Worm (Caenorhabditis elegans) whole organism, early embryonic: ENCODE data around the gene sri-42.

Experiments
- B0310.2 ChIP-seq: sonication (generic microtip); optimal IDR thresholded peaks from 2 replicates; lab custom pipeline; 2016; ENCODE audit warnings: mild to moderate bottlenecking, missing genetic modification characterization, missing compliant biosample characterization
- F13C5.2 ChIP-seq: sonication (generic microtip); optimal IDR thresholded peaks from 2 replicates; lab custom pipeline; 2017; ENCODE audit warnings: mild to moderate bottlenecking, missing genetic modification characterization, inconsistent platforms, missing compliant biosample characterization
- aly-1 ChIP-seq: sonication (generic microtip); optimal IDR thresholded peaks from 2 replicates; lab custom pipeline; 2016; ENCODE audit warnings: missing genetic modification characterization, missing compliant biosample characterization
- ama-1 ChIP-seq: fragments of 150-350 bp; optimal IDR thresholded peaks from 2 replicates; lab custom pipeline; 2014
- ceh-13 ChIP-seq: fragments of 200-800 bp; sonication (Bioruptor generic); optimal IDR thresholded peaks from 2 replicates; lab custom pipeline; 2018; ENCODE audit warnings: mild to moderate bottlenecking, missing genetic modification characterization, missing compliant biosample characterization
- ceh-36 ChIP-seq: sonication (generic microtip); optimal IDR thresholded peaks from 2 replicates; lab custom pipeline; 2016; ENCODE audit warnings: missing genetic modification characterization, inconsistent platforms, missing compliant biosample characterization
- ets-7 ChIP-seq: sonication (generic microtip); optimal IDR thresholded peaks from 2 replicates; lab custom pipeline; 2016; ENCODE audit warnings: missing genotype, missing genetic modification characterization, missing compliant biosample characterization
- flt-1 ChIP-seq: fragments of 200-800 bp; sonication (Bioruptor generic); IDR thresholded peaks from 2 replicates; pipeline ENCODE4 v1.3.6; 2022; ENCODE audit warnings: missing genetic modification characterization, missing compliant biosample characterization
- hmbx-1 ChIP-seq: sonication (generic microtip); optimal IDR thresholded peaks from 2 replicates; lab custom pipeline; 2016; ENCODE audit warnings: mild to moderate bottlenecking, missing genetic modification characterization, missing compliant biosample characterization
- hmg-4 ChIP-seq: fragments of 200-800 bp; sonication (Bioruptor generic); optimal IDR thresholded peaks from 2 replicates; lab custom pipeline; 2018; ENCODE audit warnings: mild to moderate bottlenecking, missing genetic modification characterization, missing compliant biosample characterization
- hnd-1 ChIP-seq: sonication (generic microtip); optimal IDR thresholded peaks from 2 replicates; lab custom pipeline; 2016; ENCODE audit warnings: missing genetic modification characterization, missing compliant biosample characterization
- pes-1 ChIP-seq: fragments of 200-800 bp; sonication (Bioruptor generic); IDR thresholded peaks from 2 replicates; pipeline ENCODE4 v1.3.6; 2022; ENCODE audit warnings: missing genetic modification reagents, missing genetic modification characterization, missing compliant biosample characterization
- scrt-1 ChIP-seq: fragments of 200-800 bp; sonication (Bioruptor generic); IDR thresholded peaks from 2 replicates; pipeline ENCODE4 v1.3.6; 2022; ENCODE audit warnings: missing genetic modification characterization, missing compliant biosample characterization
- sea-1 ChIP-seq: fragments of 200-800 bp; sonication (Bioruptor generic); conservative IDR thresholded peaks from 2 replicates; pipeline ENCODE4 v1.3.6; 2022; ENCODE audit warnings: missing genetic modification characterization, missing compliant biosample characterization
- tbx-11 ChIP-seq: fragments of 200-800 bp; sonication (Bioruptor generic); IDR thresholded peaks from 2 replicates; pipeline ENCODE4 v1.3.6; 2022; ENCODE audit warnings: missing genetic modification characterization, missing compliant biosample characterization
- tbx-37 ChIP-seq: fragments of 200-800 bp; sonication (Bioruptor generic); conservative IDR thresholded peaks from 2 replicates; pipeline ENCODE4 v1.3.6; 2022; ENCODE audit warnings: missing genetic modification reagents, missing genetic modification characterization, missing compliant biosample characterization
- tra-4 ChIP-seq: sonication (generic microtip); optimal IDR thresholded peaks from 2 replicates; lab custom pipeline; 2017; ENCODE audit warnings: missing genetic modification characterization, missing compliant biosample characterization

Gene sri-42

ce11 chrII:3158985-3159384 is 16.2 kb upstream of the sri-42 start, which contains the start of gene sri-34:
Gene sri-34, minus strand, starts transcription at chrII:3159085.
- TF ChIP-seq tra-4 (tag; lab: Kevin White, UChicago) (no peak), sea-1 (GFP tag; lab: Robert Waterston, UW) (no peak), F13C5.2 (tag; lab: Kevin White, UChicago) (no peak), ets-7 (tag; lab: Kevin White, UChicago) (no peak), aly-1 (tag; lab: Kevin White, UChicago) (no peak), ama-1 (lab: Kevin White, UChicago) (no peak), ceh-13 (no peak), B0310.2 (tag; lab: Kevin White, UChicago) (no peak), tbx-11 (GFP tag; lab: Robert Waterston, UW) (no peak), pes-1 (GFP tag; lab: Robert Waterston, UW) (no peak), hnd-1 (no peak), ceh-36 (tag; lab: Kevin White, UChicago) (no peak), scrt-1 (GFP tag; lab: Robert Waterston, UW) (no peak), hmbx-1 (tag; lab: Kevin White, UChicago) (no peak), tbx-37 (no peak), hmg-4 (GFP tag; lab: Kevin White, UChicago) (no peak), flt-1 (GFP tag; lab: Robert Waterston, UW) (no peak)

- no peak for TF ChIP-seq aly-1 (tag; lab: Kevin White, UChicago)
- no peak for TF ChIP-seq ama-1 (lab: Kevin White, UChicago)
- no peak for TF ChIP-seq scrt-1 (GFP tag; lab: Robert Waterston, UW)
- no peak for TF ChIP-seq tbx-37
- TF ChIP-seq hnd-1 = no peak
- no peak for TF ChIP-seq ceh-13
- TF ChIP-seq ceh-36 (tag; lab: Kevin White, UChicago) = no peak
- no peak for TF ChIP-seq flt-1 (GFP tag; lab: Robert Waterston, UW)
- TF ChIP-seq hmbx-1 (tag; lab: Kevin White, UChicago) = no peak
- no peak for TF ChIP-seq tbx-11 (GFP tag; lab: Robert Waterston, UW)
These were observed 14.0 kb upstream of the sri-42 start, which contains the start of gene sri-33 for ce11 chrII:3156749-3157148. Gene sri-33, minus strand, starts transcription at chrII:3156849.

- no peak for TF ChIP-seq sea-1 (GFP tag; lab: Robert Waterston, UW)
- no peak for TF ChIP-seq ama-1 (lab: Kevin White, UChicago)
- TF ChIP-seq pes-1 (GFP tag; lab: Robert Waterston, UW) = no peak
- no peak for TF ChIP-seq tbx-11 (GFP tag; lab: Robert Waterston, UW)
- TF ChIP-seq ceh-36 (tag; lab: Kevin White, UChicago) = no peak
- TF ChIP-seq tbx-37 = no peak
- TF ChIP-seq ceh-13 = no peak
- no peak for TF ChIP-seq hmbx-1 (tag; lab: Kevin White, UChicago)
- TF ChIP-seq B0310.2 (tag; lab: Kevin White, UChicago) = no peak
- TF ChIP-seq F13C5.2 (tag; lab: Kevin White, UChicago) = no peak
- TF ChIP-seq hnd-1 = no peak
- TF ChIP-seq aly-1 (tag; lab: Kevin White, UChicago) = no peak
- TF ChIP-seq tra-4 (tag; lab: Kevin White, UChicago) = no peak
These were observed 11.6 kb upstream of the sri-42 start, which contains the start of gene sri-32 for ce11 chrII:3154383-3154782. Gene sri-32, minus strand, starts transcription at chrII:3154483.

- no peak for TF ChIP-seq ceh-13
- no peak for TF ChIP-seq ceh-36 (tag; lab: Kevin White, UChicago)
- no peak for TF ChIP-seq ets-7 (tag; lab: Kevin White, UChicago)
- no peak for TF ChIP-seq pes-1 (GFP tag; lab: Robert Waterston, UW)
- no peak for TF ChIP-seq B0310.2 (tag; lab: Kevin White, UChicago)
- no peak for TF ChIP-seq sea-1 (GFP tag; lab: Robert Waterston, UW)
- no peak for TF ChIP-seq hmbx-1 (tag; lab: Kevin White, UChicago)
- TF ChIP-seq tbx-37 = no peak
- TF ChIP-seq hnd-1 = no peak
- no peak for TF ChIP-seq F13C5.2 (tag; lab: Kevin White, UChicago)
- TF ChIP-seq flt-1 (GFP tag; lab: Robert Waterston, UW) = no peak
- no peak for TF ChIP-seq tra-4 (tag; lab: Kevin White, UChicago)
- no peak for TF ChIP-seq ama-1 (lab: Kevin White, UChicago)
- TF ChIP-seq scrt-1 (GFP tag; lab: Robert Waterston, UW) = no peak
- TF ChIP-seq hmg-4 (GFP tag; lab: Kevin White, UChicago) = no peak
- no peak for TF ChIP-seq aly-1 (tag; lab: Kevin White, UChicago)
- TF ChIP-seq tbx-11 (GFP tag; lab: Robert Waterston, UW) = no peak
These were observed 8.9 kb upstream of the sri-42 start, which contains the start of the genes T10D4.14 and T10D4.19 for ce11 chrII:3151615-3152014. Gene T10D4.14, minus strand, starts transcription at chrII:3151715. Gene T10D4.19, plus strand, starts transcription at chrII:3151918.

ce11 chrII:3149521-3150190 is 6.9 kb upstream of the sri-42 start, which contains the start of the genes T10D4.11 and T10D4.1:
Gene T10D4.11, minus strand, starts transcription at chrII:3149621.
Gene T10D4.1, plus strand, starts transcription at chrII:3150140.
- TF ChIP-seq hmbx-1 (tag; lab: Kevin White, UChicago) (no peak), ets-7 (tag; lab: Kevin White, UChicago) (no peak), B0310.2 (tag; lab: Kevin White, UChicago) (no peak), tbx-37 (no peak), ceh-13 (no peak), hmg-4 (GFP tag; lab: Kevin White, UChicago) (no peak), ama-1 (lab: Kevin White, UChicago) (no peak), sea-1 (GFP tag; lab: Robert Waterston, UW) (no peak), scrt-1 (GFP tag; lab: Robert Waterston, UW) (no peak), tbx-11 (GFP tag; lab: Robert Waterston, UW) (no peak), flt-1 (GFP tag; lab: Robert Waterston, UW) (no peak), F13C5.2 (tag; lab: Kevin White, UChicago) (no peak), ceh-36 (tag; lab: Kevin White, UChicago) (no peak), pes-1 (GFP tag; lab: Robert Waterston, UW) (no peak), hnd-1 (no peak), aly-1 (tag; lab: Kevin White, UChicago) (no peak), tra-4 (tag; lab: Kevin White, UChicago) (no peak)

- TF ChIP-seq tbx-11 (GFP tag; lab: Robert Waterston, UW) (no peak), ceh-13 (no peak), scrt-1 (GFP tag; lab: Robert Waterston, UW) (no peak), ceh-36 (tag; lab: Kevin White, UChicago) (no peak), hmbx-1 (tag; lab: Kevin White, UChicago) (no peak), hnd-1 (no peak), B0310.2 (tag; lab: Kevin White, UChicago) (no peak), aly-1 (tag; lab: Kevin White, UChicago) (no peak), ama-1 (lab: Kevin White, UChicago) (no peak), F13C5.2 (tag; lab: Kevin White, UChicago) (no peak), flt-1 (GFP tag; lab: Robert Waterston, UW) (no peak), sea-1 (GFP tag; lab: Robert Waterston, UW) (no peak), pes-1 (GFP tag; lab: Robert Waterston, UW) (no peak), hmg-4 (GFP tag; lab: Kevin White, UChicago) (no peak), tbx-37 (no peak), ets-7 (tag; lab: Kevin White, UChicago) (no peak), tra-4 (tag; lab: Kevin White, UChicago) (no peak)
These were observed 5.6 kb upstream of the sri-42 start for ce11 chrII:3148404-3148803.
